Fruit fly (Drosophila melanogaster) whole organism, embryonic: Measurements from ENCODE around the gene RAF2.

Experiments used
- CG10543 ChIP-seq: fragments of 200-800 bp; sonication (Bioruptor generic); optimal IDR thresholded peaks from 3 replicates; lab custom pipeline; 2017; ENCODE audit warnings: missing biosample characterization, mild to moderate bottlenecking, missing genetic modification characterization, moderate library complexity
- CG11398 ChIP-seq: fragments of 200-800 bp; sonication (Bioruptor generic); optimal IDR thresholded peaks from 2 replicates; lab custom pipeline; 2016; ENCODE audit warnings: missing biosample characterization, missing genetic modification characterization
- CG12391 ChIP-seq: fragments of 200-800 bp; sonication (Bioruptor generic); optimal IDR thresholded peaks from 3 replicates; lab custom pipeline; 2018; ENCODE audit warnings: missing biosample characterization, mild to moderate bottlenecking, missing genetic modification characterization, moderate library complexity
- CG14710 ChIP-seq: fragments of 200-800 bp; sonication (Bioruptor generic); optimal IDR thresholded peaks from 3 replicates; lab custom pipeline; 2019; ENCODE audit warnings: missing biosample characterization, mild to moderate bottlenecking, missing genetic modification characterization, moderate library complexity
- CG14965 ChIP-seq: fragments of 200-800 bp; sonication (Bioruptor generic); optimal IDR thresholded peaks from 2 replicates; lab custom pipeline; 2016; ENCODE audit warnings: missing biosample characterization, missing genetic modification characterization, borderline replicate concordance
- CG15479 ChIP-seq: fragments of 200-800 bp; sonication (Bioruptor generic); optimal IDR thresholded peaks from 3 replicates; lab custom pipeline; 2019; ENCODE audit warnings: missing biosample characterization, mild to moderate bottlenecking, missing genetic modification characterization, moderate library complexity
- CG17568 ChIP-seq: fragments of 200-800 bp; sonication (Bioruptor generic); optimal IDR thresholded peaks from 2 replicates; lab custom pipeline; 2018; ENCODE audit warnings: missing biosample characterization, mild to moderate bottlenecking, missing genetic modification characterization, moderate library complexity
- CG2202 ChIP-seq: fragments of 200-800 bp; sonication (Bioruptor generic); optimal IDR thresholded peaks from 2 replicates; lab custom pipeline; 2018; ENCODE audit warnings: missing biosample characterization, mild to moderate bottlenecking, missing genetic modification characterization
- CG2875 ChIP-seq: fragments of 200-800 bp; sonication (Bioruptor generic); optimal IDR thresholded peaks from 2 replicates; lab custom pipeline; 2017; ENCODE audit warnings: missing biosample characterization, mild to moderate bottlenecking, missing genetic modification characterization, missing genetic modification reagents
- CG32772 ChIP-seq: fragments of 200-800 bp; sonication (Bioruptor generic); IDR thresholded peaks from 2 replicates; pipeline ENCODE4 v1.3.6; 2022; ENCODE audit warnings: missing biosample characterization, missing genetic modification characterization
- CG3847 ChIP-seq: fragments of 200-800 bp; sonication (Bioruptor generic); IDR thresholded peaks from 2 replicates; pipeline ENCODE4 v1.3.6; 2022; ENCODE audit warnings: missing biosample characterization, missing genetic modification characterization
- CG4360 ChIP-seq: fragments of 200-800 bp; sonication (Bioruptor generic); IDR thresholded peaks from 2 replicates; pipeline ENCODE4 v1.3.6; 2022; ENCODE audit warnings: missing biosample characterization, missing genetic modification characterization
- CG5180 ChIP-seq: fragments of 200-800 bp; sonication (Bioruptor generic); optimal IDR thresholded peaks from 3 replicates; lab custom pipeline; 2017; ENCODE audit warnings: missing biosample characterization, missing genetic modification characterization, mild to moderate bottlenecking, moderate library complexity, missing genetic modification reagents
- CG5245 ChIP-seq: fragments of 200-800 bp; sonication (Bioruptor generic); optimal IDR thresholded peaks from 3 replicates; lab custom pipeline; 2016; ENCODE audit warnings: missing biosample characterization, missing genetic modification characterization
- CG6654 ChIP-seq: fragments of 200-800 bp; sonication (Bioruptor generic); optimal IDR thresholded peaks from 2 replicates; lab custom pipeline; 2017; ENCODE audit warnings: missing biosample characterization, mild to moderate bottlenecking, missing genetic modification characterization
- CG7745 ChIP-seq: fragments of 200-800 bp; sonication (Bioruptor generic); optimal IDR thresholded peaks from 2 replicates; lab custom pipeline; 2018; ENCODE audit warnings: missing biosample characterization, mild to moderate bottlenecking, missing genetic modification characterization, moderate library complexity
- CG7987 ChIP-seq: fragments of 200-800 bp; sonication (Bioruptor generic); optimal IDR thresholded peaks from 2 replicates; lab custom pipeline; 2018; ENCODE audit warnings: missing biosample characterization, mild to moderate bottlenecking, missing genetic modification characterization, moderate library complexity
- CG8290 ChIP-seq, 3 experiments: fragments of 200-800 bp; sonication (Bioruptor generic); optimal IDR thresholded peaks; 2 replicates each; lab custom pipeline; 2016 to 2019; ENCODE audit warnings: missing biosample characterization in 3 of 3, missing genetic modification characterization in 3 of 3, mild to moderate bottlenecking in 2 of 3, moderate library complexity in 1 of 3
- CG8944 ChIP-seq: fragments of 200-800 bp; sonication (Bioruptor generic); optimal IDR thresholded peaks from 3 replicates; lab custom pipeline; 2016; ENCODE audit warnings: missing biosample characterization, missing genetic modification characterization
- CG9817 ChIP-seq: fragments of 200-800 bp; sonication (Bioruptor generic); optimal IDR thresholded peaks from 2 replicates; lab custom pipeline; 2018; ENCODE audit warnings: missing biosample characterization, mild to moderate bottlenecking, missing genetic modification characterization, moderate library complexity
- Dbx ChIP-seq: fragments of 200-800 bp; sonication (Bioruptor generic); IDR thresholded peaks from 3 replicates; pipeline ENCODE4 v1.3.6; 2022; ENCODE audit warnings: missing biosample characterization, missing genetic modification characterization
- Drgx ChIP-seq: fragments of 200-800 bp; sonication (Bioruptor generic); IDR thresholded peaks from 2 replicates; pipeline ENCODE4 v1.3.6; 2022; ENCODE audit warnings: missing biosample characterization, missing genetic modification characterization
- Gug ChIP-seq: fragments of 200-800 bp; sonication (Bioruptor generic); IDR thresholded peaks from 4 replicates; pipeline ENCODE4 v1.3.6; 2022; ENCODE audit warnings: missing biosample characterization, missing genetic modification characterization
- HLHmδ ChIP-seq: fragments of 200-800 bp; sonication (Bioruptor generic); optimal IDR thresholded peaks from 2 replicates; lab custom pipeline; 2018; ENCODE audit warnings: missing biosample characterization, mild to moderate bottlenecking, missing genetic modification characterization, moderate library complexity
- Hand ChIP-seq: fragments of 200-800 bp; sonication (Bioruptor generic); optimal IDR thresholded peaks from 2 replicates; lab custom pipeline; 2017; ENCODE audit warnings: mild to moderate bottlenecking, missing biosample characterization, missing genetic modification reagents, missing genetic modification characterization
- HmgZ ChIP-seq: fragments of 200-800 bp; sonication (Bioruptor generic); optimal IDR thresholded peaks from 2 replicates; lab custom pipeline; 2018; ENCODE audit warnings: missing biosample characterization, mild to moderate bottlenecking, missing genetic modification characterization
- Oli ChIP-seq: fragments of 200-800 bp; sonication (Bioruptor generic); optimal IDR thresholded peaks from 2 replicates; lab custom pipeline; 2018; ENCODE audit warnings: missing biosample characterization, mild to moderate bottlenecking, missing genetic modification characterization, moderate library complexity
- Opbp ChIP-seq: fragments of 200-800 bp; sonication (Bioruptor generic); IDR thresholded peaks from 3 replicates; pipeline ENCODE4 v1.3.6; 2022; ENCODE audit warnings: missing biosample characterization, missing genetic modification characterization; ENCODE audit not compliant: partially characterized antibody
- Rx ChIP-seq: fragments of 200-800 bp; sonication (Bioruptor generic); IDR thresholded peaks from 2 replicates; pipeline ENCODE4 v1.3.6; 2022; ENCODE audit warnings: missing biosample characterization, missing genetic modification characterization
- Side ChIP-seq: fragments of 200-800 bp; sonication (Bioruptor generic); optimal IDR thresholded peaks from 2 replicates; lab custom pipeline; 2016; ENCODE audit warnings: missing biosample characterization, missing genetic modification characterization
- Six4 ChIP-seq: fragments of 200-800 bp; sonication (Bioruptor generic); optimal IDR thresholded peaks from 2 replicates; lab custom pipeline; 2016; ENCODE audit warnings: missing biosample characterization, missing genetic modification characterization
- az2 ChIP-seq: fragments of 200-800 bp; sonication (Bioruptor generic); optimal IDR thresholded peaks from 3 replicates; lab custom pipeline; 2016; ENCODE audit warnings: missing biosample characterization, missing genetic modification characterization
- bsh ChIP-seq, 2 experiments: fragments of 200-800 bp; sonication (Bioruptor generic); optimal IDR thresholded peaks; 2 replicates each; lab custom pipeline; 2017 to 2018; ENCODE audit warnings: mild to moderate bottlenecking in 2 of 2, missing biosample characterization in 2 of 2, missing genetic modification characterization in 2 of 2, moderate library complexity in 1 of 2
- chn ChIP-seq: fragments of 200-800 bp; sonication (Bioruptor generic); optimal IDR thresholded peaks from 2 replicates; lab custom pipeline; 2016; ENCODE audit warnings: missing biosample characterization, missing genetic modification characterization
- corto ChIP-seq: fragments of 200-800 bp; sonication (Bioruptor generic); optimal IDR thresholded peaks from 2 replicates; lab custom pipeline; 2016; ENCODE audit warnings: missing biosample characterization, mild to moderate bottlenecking, missing genetic modification characterization, moderate library complexity
- crc ChIP-seq: fragments of 200-800 bp; sonication (Bioruptor generic); optimal IDR thresholded peaks from 2 replicates; lab custom pipeline; 2016; ENCODE audit warnings: missing biosample characterization, missing genetic modification characterization
- exex ChIP-seq: fragments of 200-800 bp; sonication (Bioruptor generic); optimal IDR thresholded peaks from 4 replicates; lab custom pipeline; 2018; ENCODE audit warnings: missing biosample characterization, mild to moderate bottlenecking, missing genetic modification characterization, moderate library complexity
- fd96Cb ChIP-seq: fragments of 200-800 bp; sonication (Bioruptor generic); optimal IDR thresholded peaks from 2 replicates; lab custom pipeline; 2018; ENCODE audit warnings: missing biosample characterization, mild to moderate bottlenecking, missing genetic modification characterization, moderate library complexity
- her ChIP-seq: fragments of 200-800 bp; sonication (Bioruptor generic); optimal IDR thresholded peaks from 2 replicates; lab custom pipeline; 2016; ENCODE audit warnings: missing biosample characterization, missing genetic modification characterization
- ken ChIP-seq: fragments of 200-800 bp; sonication (Bioruptor generic); IDR thresholded peaks from 3 replicates; pipeline ENCODE4 v1.3.6; 2022; ENCODE audit warnings: missing biosample characterization, missing genetic modification characterization
- kni ChIP-seq: fragments of 200-800 bp; sonication (Bioruptor generic); optimal IDR thresholded peaks from 3 replicates; lab custom pipeline; 2017; ENCODE audit warnings: mild to moderate bottlenecking, missing biosample characterization, missing genetic modification reagents, missing genetic modification characterization
- pfk ChIP-seq: fragments of 200-800 bp; sonication (Bioruptor generic); optimal IDR thresholded peaks from 2 replicates; lab custom pipeline; 2018; ENCODE audit warnings: missing biosample characterization, mild to moderate bottlenecking, missing genetic modification characterization, moderate library complexity
- prd ChIP-seq, 3 experiments: fragments of >200 bp in 2 of 3; fragments of 200-800 bp in 1 of 3; sonication (Bioruptor generic) in 1 of 3; optimal IDR thresholded peaks in 2 of 3; IDR thresholded peaks in 1 of 3; 2 replicates in 2 of 3; 3 replicates in 1 of 3; pipeline versions ENCODE4 v1.3.6 to Lab custom; 2017 to 2022; ENCODE audit warnings: missing biosample characterization in 1 of 3, missing genetic modification characterization in 1 of 3
- shn ChIP-seq: fragments of 200-800 bp; sonication (Bioruptor generic); optimal IDR thresholded peaks from 3 replicates; lab custom pipeline; 2016; ENCODE audit warnings: missing biosample characterization, missing genetic modification characterization
- so ChIP-seq: fragments of 200-800 bp; sonication (Bioruptor generic); IDR thresholded peaks from 3 replicates; pipeline ENCODE4 v1.3.6; 2022; ENCODE audit warnings: missing biosample characterization, missing genetic modification characterization
- z ChIP-seq: fragments of 200-800 bp; sonication (Bioruptor generic); IDR thresholded peaks from 3 replicates; pipeline ENCODE4 v1.3.6; 2022; ENCODE audit warnings: missing biosample characterization, missing genetic modification characterization
- zfh1 ChIP-seq: fragments of 200-800 bp; sonication (Bioruptor generic); IDR thresholded peaks from 3 replicates; pipeline ENCODE4 v1.3.6; 2022; ENCODE audit warnings: missing biosample characterization, missing genetic modification characterization

RAF2 gene

dm6 chr3L:16408609-16409439 lies 22.7 kb downstream of the RAF2 start (continued):
- TF ChIP-seq CG17568 (GFP tag; lab: Kevin White, UChicago) (peak; percentile 72), CG8944 (GFP tag; lab: Kevin White, UChicago) (peak; percentile 61), zfh1 (GFP tag; lab: Robert Waterston, UW) (peak; percentile 75; the same call in 2 of the 3 replicates), CG14710 (tag; lab: Kevin White, UChicago) (peak; percentile 89), Hand (GFP tag; lab: Kevin White, UChicago) (no peak), CG7745 (peak; percentile 78), ken (GFP tag; lab: Robert Waterston, UW) (0 out of 3 replicates have a peak, but pooled peaks have one; percentile 33), Side (GFP tag; lab: Kevin White, UChicago) (peak; percentile 32), CG8290 (GFP tag; optimal IDR thresholded peaks at IDR 0.05; lab: Kevin White, UChicago) (peak; percentile 65), CG8290 (tag; optimal IDR thresholded peaks at IDR 0.05; lab: Kevin White, UChicago) (peak in 1 of 2 experiments; percentile 80), Gug (GFP tag; lab: Robert Waterston, UW) (no peak; the same call in 3 of the 4 replicates), HLHmδ (GFP tag; lab: Kevin White, UChicago) (peak; percentile 78), CG11398 (GFP tag; lab: Kevin White, UChicago) (peak; percentile 46), CG5180 (peak; percentile 46), CG14965 (GFP tag; lab: Kevin White, UChicago) (peak; percentile 20), Rx (GFP tag; lab: Robert Waterston, UW) (no peak), CG9817 (tag; lab: Kevin White, UChicago) (no peak), CG32772 (GFP tag; lab: Robert Waterston, UW) (no peak), fd96Cb (tag; lab: Kevin White, UChicago) (peak; percentile 6), CG2875 (GFP tag; lab: Kevin White, UChicago) (peak; percentile 59), chn (GFP tag; lab: Kevin White, UChicago) (peak; percentile 24), her (GFP tag; lab: Kevin White, UChicago) (peak; percentile 26), z (GFP tag; lab: Robert Waterston, UW) (peak; percentile 63; the same call in 1 of the 3 replicates), CG10543 (GFP tag; lab: Kevin White, UChicago) (peak; percentile 40), CG5245 (GFP tag; lab: Kevin White, UChicago) (peak; percentile 32), prd (optimal IDR thresholded peaks at IDR 0.05; lab: Kevin White, UChicago) (no peak), prd (GFP tag; IDR thresholded peaks at IDR 0.05; lab: Robert Waterston, UW) (peak; percentile 63), CG2202 (tag; lab: Kevin White, UChicago) (peak; percentile 75), Dbx (GFP tag; lab: Robert Waterston, UW) (no peak), az2 (GFP tag; lab: Kevin White, UChicago) (no peak), exex (tag; lab: Kevin White, UChicago) (no peak), so (GFP tag; lab: Robert Waterston, UW) (0 out of 3 replicates have a peak, but pooled peaks have one; percentile 41), HmgZ (tag; lab: Kevin White, UChicago) (no peak), CG7987 (peak; percentile 4), CG4360 (peak; percentile 89), corto (GFP tag; lab: Kevin White, UChicago) (no peak), CG3847 (GFP tag; lab: Robert Waterston, UW) (no peak), crc (GFP tag; lab: Kevin White, UChicago) (no peak), CG6654 (GFP tag; lab: Kevin White, UChicago) (no peak), pfk (GFP tag; lab: Kevin White, UChicago) (peak; percentile 48), Opbp (GFP tag; lab: Robert Waterston, UW) (no peak), shn (GFP tag; lab: Kevin White, UChicago) (peak; percentile 14), bsh (GFP tag; optimal IDR thresholded peaks at IDR 0.05; lab: Kevin White, UChicago) (peak; percentile 32 to 61), Drgx (GFP tag; lab: Robert Waterston, UW) (peak; percentile 60), CG15479 (GFP tag; lab: Kevin White, UChicago) (peak; percentile 89), kni (peak; percentile 94), Six4 (GFP tag; lab: Kevin White, UChicago) (no peak), Oli (tag; lab: Kevin White, UChicago) (no peak), CG12391 (tag; lab: Kevin White, UChicago) (peak; percentile 39)
